Fruit fly (Drosophila melanogaster): ENCODE results near the gene His2Av.

Gene His2Av

DNA sequence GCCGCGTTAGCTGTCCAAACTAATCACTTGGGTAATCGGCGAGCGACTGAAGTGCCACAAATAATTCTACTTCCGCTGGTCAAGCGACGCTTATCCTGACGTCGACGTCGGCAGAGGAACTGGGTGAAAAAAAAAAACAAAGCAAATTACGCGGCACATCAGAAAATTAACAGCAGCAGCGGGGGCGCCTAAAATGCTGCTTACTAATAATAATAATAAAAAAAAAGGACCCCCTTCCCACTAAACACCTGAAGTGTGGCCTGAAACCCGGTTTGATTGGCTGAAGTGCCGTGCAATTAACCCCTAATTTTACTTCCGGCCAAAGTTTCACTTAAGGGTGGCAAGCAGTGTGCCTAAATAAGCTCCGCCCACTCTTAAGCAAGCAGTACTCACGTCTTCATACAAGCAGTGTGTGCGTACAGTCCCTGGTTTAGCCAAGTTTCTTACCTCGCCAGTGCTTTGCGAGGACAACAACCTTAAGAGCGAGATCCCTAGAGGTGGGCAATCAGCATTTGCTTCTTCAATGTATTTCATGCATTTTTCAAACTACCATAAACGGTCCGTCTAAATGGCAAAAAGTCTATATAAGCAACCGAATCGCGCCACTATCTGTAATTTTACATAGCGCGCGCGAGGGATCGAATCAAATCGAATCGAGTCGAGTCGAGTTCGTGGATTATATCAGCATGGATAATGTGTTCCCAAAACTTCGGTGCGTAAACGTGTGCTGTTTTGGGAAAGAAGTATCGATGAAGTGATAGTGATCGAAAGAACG, 14.6 kb downstream of the His2Av start, which contains the start of the genes ro and T48 (continued):
- TF ChIP-seq CG12299 (tag; optimal IDR thresholded peaks at IDR 0.05) (no peak), sd (tag; optimal IDR thresholded peaks at IDR 0.05) (peak; percentile 57), crc (GFP tag; optimal IDR thresholded peaks at IDR 0.05) (no peak), phol (tag; optimal IDR thresholded peaks at IDR 0.05) (peak; percentile 71), lov (optimal IDR thresholded peaks at IDR 0.05) (no peak), lov (GFP tag; IDR thresholded peaks at IDR 0.05) (0 out of 3 replicates have a peak, but pooled peaks have one; percentile 41), CG10654 (GFP tag; optimal IDR thresholded peaks at IDR 0.05) (peak; percentile 37), HHEX (GFP tag; optimal IDR thresholded peaks at IDR 0.05) (no peak), Hsf (GFP tag; optimal IDR thresholded peaks at IDR 0.05) (peak; percentile 61), pho (GFP tag; optimal IDR thresholded peaks at IDR 0.05) (peak; percentile 69), CG12219 (GFP tag; optimal IDR thresholded peaks at IDR 0.05) (no peak), Oaz (GFP tag; IDR thresholded peaks at IDR 0.05) (no peak), CG6683 (GFP tag; optimal IDR thresholded peaks at IDR 0.05) (peak; percentile 68), eyg (GFP tag; optimal IDR thresholded peaks at IDR 0.05) (peak; percentile 15), scrt (GFP tag; optimal IDR thresholded peaks at IDR 0.05) (no peak), Dip2 (GFP tag; IDR thresholded peaks at IDR 0.05) (no peak), CG18011 (GFP tag; optimal IDR thresholded peaks at IDR 0.05) (peak; percentile 29), al (GFP tag; IDR thresholded peaks at IDR 0.05) (no peak), dmrt99B (tag; optimal IDR thresholded peaks at IDR 0.05) (no peak), lab (GFP tag; optimal IDR thresholded peaks at IDR 0.05) (peak; percentile 67), CG14441 (GFP tag; IDR thresholded peaks at IDR 0.05) (no peak), Lhr (GFP tag; optimal IDR thresholded peaks at IDR 0.05) (peak; percentile 99), CG15479 (GFP tag; optimal IDR thresholded peaks at IDR 0.05) (peak; percentile 69), CG7987 (GFP tag; optimal IDR thresholded peaks at IDR 0.05) (peak; percentile 42), CG8290 (GFP tag; optimal IDR thresholded peaks at IDR 0.05) (peak; percentile 99), CG8290 (tag; optimal IDR thresholded peaks at IDR 0.05) (peak; percentile 99 to 100), CG7372 (GFP tag; IDR thresholded peaks at IDR 0.05) (no peak), Bteb2 (GFP tag; optimal IDR thresholded peaks at IDR 0.05) (peak; percentile 36), H15 (GFP tag; IDR thresholded peaks at IDR 0.05) (peak; percentile 36; the same call in 1 of the 3 replicates), hb (GFP tag; IDR thresholded peaks at IDR 0.05; ENCODE audit: partially characterized antibody) (no peak), usp (GFP tag; optimal IDR thresholded peaks at IDR 0.05) (no peak), CkIIα-i1 (GFP tag; IDR thresholded peaks at IDR 0.05) (no peak), CrebB (tag; optimal IDR thresholded peaks at IDR 0.05) (peak; percentile 51), gcm2 (GFP tag; optimal IDR thresholded peaks at IDR 0.05) (peak; percentile 15), Fer2 (tag; optimal IDR thresholded peaks at IDR 0.05) (peak; percentile 24), CG17568 (GFP tag; optimal IDR thresholded peaks at IDR 0.05) (no peak), CG2116 (GFP tag; optimal IDR thresholded peaks at IDR 0.05) (peak; percentile 70), so (GFP tag; IDR thresholded peaks at IDR 0.05) (peak; percentile 35; the same call in 2 of the 3 replicates), Ptx1 (GFP tag; IDR thresholded peaks at IDR 0.05) (peak; percentile 67), Lim3 (GFP tag; IDR thresholded peaks at IDR 0.05) (no peak), pfk (GFP tag; optimal IDR thresholded peaks at IDR 0.05) (no peak), CG11398 (GFP tag; optimal IDR thresholded peaks at IDR 0.05) (no peak), zen (tag; optimal IDR thresholded peaks at IDR 0.05) (peak; percentile 74), CG2120 (GFP tag; optimal IDR thresholded peaks at IDR 0.05) (peak; percentile 69), Hand (GFP tag; optimal IDR thresholded peaks at IDR 0.05) (no peak), mirr (GFP tag; optimal IDR thresholded peaks at IDR 0.05) (peak; percentile 29), dmrt11E (tag; optimal IDR thresholded peaks at IDR 0.05) (peak; percentile 44), CG30403 (GFP tag; optimal IDR thresholded peaks at IDR 0.05) (peak; percentile 51), CG16779 (GFP tag; IDR thresholded peaks at IDR 0.05) (0 out of 2 replicates have a peak, but pooled peaks have one; percentile 14), Ets65A (GFP tag) (peak; percentile 93)
